Worm (Caenorhabditis elegans) whole organism, midembryonic: ENCODE data around the gene golg-4.

Experiments
- T22C8.4 ChIP-seq: fragments of 200-800 bp; sonication (Bioruptor generic); IDR thresholded peaks from 2 replicates; pipeline ENCODE4 v1.3.6; 2022; ENCODE audit warnings: missing genetic modification characterization, missing compliant biosample characterization
- cog-1 ChIP-seq: sonication (generic microtip); optimal IDR thresholded peaks from 2 replicates; lab custom pipeline; 2016; ENCODE audit warnings: missing genetic modification characterization, missing compliant biosample characterization
- flt-1 ChIP-seq: fragments of 200-800 bp; sonication (Bioruptor generic); IDR thresholded peaks from 2 replicates; pipeline ENCODE4 v1.3.6; 2022; ENCODE audit warnings: missing genetic modification characterization, missing compliant biosample characterization
- klf-2 ChIP-seq: fragments of 200-800 bp; sonication (Bioruptor generic); conservative IDR thresholded peaks from 2 replicates; pipeline ENCODE4 v1.3.6; 2022; ENCODE audit warnings: missing genetic modification reagents, missing genetic modification characterization, missing compliant biosample characterization
- med-1 ChIP-seq: sonication (generic microtip); optimal IDR thresholded peaks from 2 replicates; lab custom pipeline; 2017; ENCODE audit warnings: missing genetic modification characterization, mild to moderate bottlenecking, missing compliant biosample characterization, antibody characterized with exemption, missing genetic modification reagents; ENCODE audit not compliant: insufficient read depth
- ref-1 ChIP-seq: fragments of 200-800 bp; sonication (Bioruptor generic); conservative IDR thresholded peaks from 2 replicates; pipeline ENCODE4 v1.3.6; 2022; ENCODE audit warnings: missing genetic modification reagents, missing genetic modification characterization, missing compliant biosample characterization
- tab-1 ChIP-seq: fragments of 200-800 bp; sonication (Bioruptor generic); IDR thresholded peaks from 2 replicates; pipeline ENCODE4 v1.3.6; 2022; ENCODE audit warnings: missing genetic modification characterization, missing compliant biosample characterization
- ztf-23 ChIP-seq: fragments of 200-800 bp; sonication (Bioruptor generic); IDR thresholded peaks from 2 replicates; pipeline ENCODE4 v1.3.6; 2022; ENCODE audit warnings: missing genetic modification reagents, missing genetic modification characterization, missing compliant biosample characterization
- ztf-29 ChIP-seq: fragments of 200-800 bp; sonication (Bioruptor generic); IDR thresholded peaks from 2 replicates; pipeline ENCODE4 v1.3.6; 2022; ENCODE audit warnings: missing genetic modification reagents, missing genetic modification characterization, missing compliant biosample characterization

Gene golg-4

DNA sequence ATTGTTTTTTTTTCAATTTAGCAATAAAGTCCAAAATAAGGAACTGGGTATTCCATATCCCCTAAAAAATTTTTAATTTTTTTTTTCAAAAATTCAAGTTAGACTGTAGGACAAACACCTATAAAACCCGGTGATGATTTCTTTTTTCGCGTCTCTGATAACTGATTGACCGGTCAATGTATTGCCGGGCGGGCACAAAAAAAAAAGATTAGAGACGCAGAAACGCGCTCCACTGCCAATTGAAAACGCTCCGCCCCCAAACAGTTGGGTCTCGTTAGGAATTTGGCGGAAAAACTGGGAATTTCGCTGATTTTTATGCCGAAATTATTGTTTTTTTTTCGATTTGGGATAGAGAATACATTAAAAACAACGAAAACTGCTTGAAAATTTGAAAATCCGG, 63.0 kb downstream of the golg-4 start:
- no peak for TF ChIP-seq flt-1 (GFP tag; lab: Robert Waterston, UW)

ce11 chrIII:3469646-3470045, 64.3 kb downstream of the golg-4 start, which contains the start of gene smim-14:
Gene smim-14, minus strand, starts transcription at chrIII:3469746.
- TF ChIP-seq ztf-29 (GFP tag; lab: Robert Waterston, UW) (no peak), ztf-23 (no peak), flt-1 (GFP tag; lab: Robert Waterston, UW) (no peak), klf-2 (no peak)

DNA sequence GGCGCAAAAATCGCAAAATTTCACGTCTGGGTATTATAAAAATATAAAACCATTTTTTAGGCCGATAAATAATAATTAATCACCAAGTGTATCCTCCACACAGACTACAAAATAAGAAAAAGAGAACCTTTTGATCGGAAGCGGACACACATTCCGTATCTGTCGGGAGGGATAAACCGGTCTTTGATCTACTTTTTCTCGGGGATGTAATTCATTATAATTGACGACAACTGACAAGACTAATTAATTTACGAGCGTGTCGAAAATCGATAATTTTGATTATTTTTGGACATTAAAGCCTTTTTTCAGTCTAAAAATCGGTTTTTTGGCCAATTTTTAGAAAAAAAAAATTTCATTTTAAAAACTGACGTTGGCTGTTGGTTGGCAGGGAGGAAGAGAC, 65.1 kb downstream of the golg-4 start:
- TF ChIP-seq T22C8.4 (GFP tag; lab: Robert Waterston, UW) = no peak
- TF ChIP-seq ref-1 = no peak
- TF ChIP-seq ztf-23 = no peak
- TF ChIP-seq cog-1 = no peak
- no peak for TF ChIP-seq med-1 (GFP tag; lab: Kevin White, UChicago)
- no peak for TF ChIP-seq klf-2
- TF ChIP-seq ztf-29 (GFP tag; lab: Robert Waterston, UW) = no peak

DNA sequence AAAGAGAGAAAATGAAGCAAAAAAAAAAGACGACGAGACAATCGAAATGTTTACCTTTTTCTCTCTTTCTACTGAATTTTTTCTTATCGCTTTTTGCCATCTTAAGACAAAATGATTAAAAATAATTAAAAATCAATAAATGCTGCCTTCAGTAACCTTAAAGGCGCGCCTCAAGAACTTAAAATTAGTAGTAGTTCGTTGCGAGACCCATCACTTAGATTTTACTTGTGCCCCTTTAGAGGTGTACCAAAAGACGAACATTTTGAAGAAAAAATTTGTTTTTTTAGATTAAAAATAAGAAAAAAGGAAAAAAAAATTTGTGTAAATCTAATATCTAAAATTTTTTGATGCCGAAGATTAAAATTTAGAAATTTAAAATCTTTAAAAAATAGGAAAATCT, 65.6 kb downstream of the golg-4 start:
- TF ChIP-seq ztf-29 (GFP tag; lab: Robert Waterston, UW) (no peak), ztf-23 (no peak), cog-1 (no peak)

DNA sequence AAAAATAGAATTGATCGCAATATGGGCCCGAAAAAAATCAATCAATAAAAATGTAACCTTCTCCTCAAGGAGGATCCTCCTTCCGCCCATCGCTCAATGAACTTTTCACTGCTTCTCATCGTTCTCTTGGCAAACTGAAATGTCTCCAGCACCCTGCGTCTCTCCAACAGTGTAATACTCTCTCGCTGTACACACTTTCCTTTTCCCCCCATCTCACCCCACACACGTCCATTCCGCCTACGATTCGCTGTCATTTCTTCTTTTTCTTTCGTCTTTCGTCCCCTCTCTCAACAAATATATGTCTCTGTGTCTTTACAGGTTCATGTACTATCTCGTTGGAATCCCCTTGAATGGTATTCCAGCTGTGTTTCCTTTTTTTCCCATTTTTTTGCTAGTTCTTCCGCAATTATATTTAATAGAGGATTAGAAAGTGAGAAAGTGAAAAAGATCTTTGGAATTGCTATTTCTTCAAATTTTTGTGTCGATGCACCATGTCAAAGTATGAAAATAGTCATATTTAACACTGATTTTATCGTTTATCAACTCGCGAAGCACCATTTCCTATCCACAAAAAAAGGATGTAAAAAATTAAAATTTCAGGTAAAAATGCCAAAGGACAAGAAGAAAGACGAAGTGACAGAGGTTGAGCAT, 66.2 kb downstream of the golg-4 start, which contains the start of gene rsu-1:
Gene rsu-1, plus strand, starts transcription at position 601 of the 651 bp plus-strand sequence.
- TF ChIP-seq flt-1 (GFP tag; lab: Robert Waterston, UW) (no peak), T22C8.4 (GFP tag; lab: Robert Waterston, UW) (peak; percentile 51), klf-2 (no peak), ztf-23 (no peak), tab-1 (GFP tag; lab: Robert Waterston, UW) (no peak), ref-1 (no peak), ztf-29 (GFP tag; lab: Robert Waterston, UW) (no peak), med-1 (GFP tag; lab: Kevin White, UChicago) (no peak), cog-1 (peak; percentile 26)

DNA sequence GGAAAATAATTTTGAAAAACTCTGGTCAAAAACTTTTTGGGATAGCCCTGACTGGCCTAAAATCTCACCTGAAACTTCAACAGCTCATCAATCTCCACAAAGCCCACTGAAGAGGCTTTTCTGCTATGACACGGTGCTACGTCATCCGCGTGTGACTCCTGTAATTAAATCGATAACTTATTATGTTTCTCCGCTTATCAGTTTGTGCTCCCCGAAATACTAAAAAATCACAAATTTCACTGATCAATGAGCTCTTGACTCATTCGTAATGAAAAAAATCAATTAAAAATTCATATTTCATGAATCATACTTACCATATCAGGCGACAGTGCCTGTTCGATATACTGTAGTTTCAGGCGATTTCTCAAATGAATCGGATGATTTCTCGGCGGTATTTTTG, 69.6 kb downstream of the golg-4 start:
- no peak for TF ChIP-seq T22C8.4 (GFP tag; lab: Robert Waterston, UW)
- TF ChIP-seq ztf-29 (GFP tag; lab: Robert Waterston, UW) = no peak
- no peak for TF ChIP-seq flt-1 (GFP tag; lab: Robert Waterston, UW)
- no peak for TF ChIP-seq cog-1
- no peak for TF ChIP-seq klf-2
- TF ChIP-seq ztf-23 = no peak
- TF ChIP-seq ref-1 = no peak
- TF ChIP-seq med-1 (GFP tag; lab: Kevin White, UChicago) = no peak
- no peak for TF ChIP-seq tab-1 (GFP tag; lab: Robert Waterston, UW)
